Comparison of ENCODE assay signal across 3 worm cellular contexts in the genomic region with DNA sequence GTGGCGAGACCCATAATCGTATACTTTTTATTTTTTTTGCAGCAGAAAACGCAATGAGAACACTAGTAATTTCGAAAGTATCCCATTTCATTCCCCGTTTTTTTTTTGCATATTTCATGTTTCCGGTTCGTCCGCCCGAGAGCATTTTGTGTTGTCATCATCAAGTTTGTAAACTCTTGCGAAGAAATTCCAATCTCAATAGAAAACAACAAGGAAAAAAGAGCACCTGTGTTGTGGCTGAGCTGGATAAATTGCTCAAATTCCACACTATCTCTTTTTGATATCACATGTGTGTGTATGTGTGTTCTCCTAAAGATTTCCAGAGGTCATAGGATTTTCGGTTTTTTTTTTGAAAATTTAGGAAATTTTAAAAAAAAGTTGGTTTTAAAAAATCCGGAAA.
TF ChIP-seq lines count a peak whose summit lies in the region.

No protein-coding gene starts in this region.

TF ChIP-seq in whole organism, L1 larva, 84 proteins besides CTCF, POLR2A, EP300 and RAD21:
- TF ChIP-seq aly-2 (tag; optimal IDR thresholded peaks at IDR 0.05; lab: Kevin White, UChicago) (peak; percentile 65), sptf-1 (tag; optimal IDR thresholded peaks at IDR 0.05; lab: Kevin White, UChicago) (no peak), rnt-1 (tag; optimal IDR thresholded peaks at IDR 0.05; lab: Kevin White, UChicago) (peak; percentile 46), nhr-71 (tag; optimal IDR thresholded peaks at IDR 0.05; lab: Kevin White, UChicago) (peak; percentile 39)

TF ChIP-seq in whole organism, L4 larva, 104 proteins besides CTCF, POLR2A, EP300 and RAD21:
- TF ChIP-seq T26A8.4 (GFP tag; IDR thresholded peaks at IDR 0.05; lab: Robert Waterston, UW) (0 out of 2 replicates have a peak, but pooled peaks have one; percentile 35), daf-16 (GFP tag; optimal IDR thresholded peaks at IDR 0.05; lab: Kevin White, UChicago) (peak in 1 of 2 experiments; percentile 25), daf-16 (tag; optimal IDR thresholded peaks at IDR 0.05; lab: Kevin White, UChicago) (no peak), mdt-29 (GFP tag; IDR thresholded peaks at IDR 0.05; lab: Robert Waterston, UW) (no peak), nhr-28 (tag; optimal IDR thresholded peaks at IDR 0.05; lab: Kevin White, UChicago) (no peak), lsy-2 (tag; optimal IDR thresholded peaks at IDR 0.05; lab: Kevin White, UChicago) (peak in 1 of 2 experiments; percentile 5), lin-38 (GFP tag; IDR thresholded peaks at IDR 0.05; lab: Robert Waterston, UW) (peak; percentile 38; the same call in 1 of the 2 replicates), arid-1 (GFP tag; conservative IDR thresholded peaks at IDR 0.05; lab: Robert Waterston, UW) (0 out of 2 replicates have a peak, but pooled peaks have one; percentile 38), daf-19 (GFP tag; conservative IDR thresholded peaks at IDR 0.05; lab: Robert Waterston, UW) (no peak), hif-1 (tag; optimal IDR thresholded peaks at IDR 0.05; lab: Kevin White, UChicago) (peak in 1 of 2 experiments; percentile 36)

TF ChIP-seq in whole organism, young adult, 124 proteins besides CTCF, POLR2A, EP300 and RAD21 (continues in another document):
- TF ChIP-seq chd-7 (tag; optimal IDR thresholded peaks at IDR 0.05; lab: Kevin White, UChicago), result peak; percentile 79
- no peak for TF ChIP-seq snpc-1.3 (tag; optimal IDR thresholded peaks at IDR 0.05; lab: Kevin White, UChicago; ENCODE audit: insufficient read depth)
- no peak for TF ChIP-seq nhr-80 (tag; optimal IDR thresholded peaks at IDR 0.05; lab: Kevin White, UChicago)
- TF ChIP-seq ceh-79 (tag; optimal IDR thresholded peaks at IDR 0.05; lab: Kevin White, UChicago), result peak; percentile 68
- no peak for TF ChIP-seq ztf-28 (GFP tag; IDR thresholded peaks at IDR 0.05; lab: Robert Waterston, UW)
- TF ChIP-seq B0336.3 (GFP tag; IDR thresholded peaks at IDR 0.05; lab: Robert Waterston, UW), result peak; percentile 28; the same call in 1 of the 2 replicates
- TF ChIP-seq hrde-1 (tag; optimal IDR thresholded peaks at IDR 0.05; lab: Kevin White, UChicago; ENCODE audit: borderline replicate concordance), result peak; percentile 7
- TF ChIP-seq somi-1 (GFP tag; optimal IDR thresholded peaks at IDR 0.05; lab: Kevin White, UChicago), result no peak
- TF ChIP-seq madf-3 (GFP tag; IDR thresholded peaks at IDR 0.05; lab: Robert Waterston, UW), result 0 out of 2 replicates have a peak, but pooled peaks have one; percentile 42
- TF ChIP-seq unc-130 (GFP tag; optimal IDR thresholded peaks at IDR 0.05; lab: Kevin White, UChicago), result no peak
- no peak for TF ChIP-seq nfya-2 (GFP tag; IDR thresholded peaks at IDR 0.05; lab: Robert Waterston, UW)
- TF ChIP-seq akir-1 (GFP tag; optimal IDR thresholded peaks at IDR 0.05; lab: Kevin White, UChicago), result no peak
- no peak for TF ChIP-seq lir-1 (GFP tag; conservative IDR thresholded peaks at IDR 0.05; lab: Robert Waterston, UW)
- TF ChIP-seq madf-10 (tag; optimal IDR thresholded peaks at IDR 0.05; lab: Kevin White, UChicago), result no peak
- peak; percentile 67 for TF ChIP-seq hsf-1 (GFP tag; IDR thresholded peaks at IDR 0.05; lab: Robert Waterston, UW)
- TF ChIP-seq dpff-1 (tag; optimal IDR thresholded peaks at IDR 0.05; lab: Kevin White, UChicago), result peak; percentile 66
- no peak for TF ChIP-seq pbrm-1 (GFP tag; IDR thresholded peaks at IDR 0.05; lab: Robert Waterston, UW)
- no peak for TF ChIP-seq K11D2.4 (GFP tag; IDR thresholded peaks at IDR 0.05; lab: Robert Waterston, UW)
- TF ChIP-seq F57A8.1 (GFP tag; optimal IDR thresholded peaks at IDR 0.05; lab: Kevin White, UChicago), result no peak
- TF ChIP-seq unc-62 (GFP tag; optimal IDR thresholded peaks at IDR 0.05; lab: Kevin White, UChicago), result no peak
- TF ChIP-seq ama-1 (optimal IDR thresholded peaks at IDR 0.05; lab: Kevin White, UChicago), result no peak
- no peak for TF ChIP-seq ama-1 (GFP tag; optimal IDR thresholded peaks at IDR 0.05; lab: Kevin White, UChicago)
- TF ChIP-seq F22D6.2 (tag; optimal IDR thresholded peaks at IDR 0.05; lab: Kevin White, UChicago), result no peak
- TF ChIP-seq dpl-1 (GFP tag; optimal IDR thresholded peaks at IDR 0.05; lab: Kevin White, UChicago), result no peak
- no peak for TF ChIP-seq sptf-2 (GFP tag; optimal IDR thresholded peaks at IDR 0.05; lab: Kevin White, UChicago)
- no peak for TF ChIP-seq lag-1 (GFP tag; IDR thresholded peaks at IDR 0.05; lab: Robert Waterston, UW)
- no peak for TF ChIP-seq ceh-40 (GFP tag; IDR thresholded peaks at IDR 0.05; lab: Robert Waterston, UW)
- peak; percentile 54; the same call in 1 of the 2 replicates for TF ChIP-seq ekl-4 (GFP tag; IDR thresholded peaks at IDR 0.05; lab: Robert Waterston, UW)
- TF ChIP-seq zfh-2 (GFP tag; conservative IDR thresholded peaks at IDR 0.05; lab: Robert Waterston, UW), result no peak
- TF ChIP-seq F33H1.4 (GFP tag; IDR thresholded peaks at IDR 0.05; lab: Robert Waterston, UW), result no peak
- no peak for TF ChIP-seq nhr-120 (GFP tag; IDR thresholded peaks at IDR 0.05; lab: Robert Waterston, UW)
- TF ChIP-seq athp-1 (tag; optimal IDR thresholded peaks at IDR 0.05; lab: Kevin White, UChicago), result no peak
- TF ChIP-seq aptf-3 (GFP tag; IDR thresholded peaks at IDR 0.05; lab: Robert Waterston, UW), result no peak
- TF ChIP-seq Y53G8AR.9 (GFP tag; conservative IDR thresholded peaks at IDR 0.05; lab: Robert Waterston, UW), result no peak
- 0 out of 2 replicates have a peak, but pooled peaks have one; percentile 27 for TF ChIP-seq ztf-25 (GFP tag; IDR thresholded peaks at IDR 0.05; lab: Robert Waterston, UW)
- TF ChIP-seq Y79H2A.3 (GFP tag; conservative IDR thresholded peaks at IDR 0.05; lab: Robert Waterston, UW), result no peak
- no peak for TF ChIP-seq tlf-1 (GFP tag; optimal IDR thresholded peaks at IDR 0.05; lab: Kevin White, UChicago)
- peak; percentile 63 for TF ChIP-seq zim-3 (tag; optimal IDR thresholded peaks at IDR 0.05; lab: Kevin White, UChicago)
- 0 out of 2 replicates have a peak, but pooled peaks have one; percentile 4 for TF ChIP-seq hmg-1.2 (GFP tag; IDR thresholded peaks at IDR 0.05; lab: Robert Waterston, UW)
- no peak for TF ChIP-seq hlh-12 (tag; optimal IDR thresholded peaks at IDR 0.05; lab: Kevin White, UChicago)
- no peak for TF ChIP-seq lin-54 (GFP tag; optimal IDR thresholded peaks at IDR 0.05; lab: Kevin White, UChicago)
- no peak for TF ChIP-seq lsy-27 (tag; optimal IDR thresholded peaks at IDR 0.05; lab: Kevin White, UChicago; ENCODE audit: borderline replicate concordance, insufficient read depth)
- peak; percentile 38 for TF ChIP-seq nhr-27 (tag; optimal IDR thresholded peaks at IDR 0.05; lab: Kevin White, UChicago)
- TF ChIP-seq F37B4.10 (GFP tag; IDR thresholded peaks at IDR 0.05; lab: Robert Waterston, UW), result no peak
- TF ChIP-seq fkh-3 (tag; optimal IDR thresholded peaks at IDR 0.05; lab: Kevin White, UChicago), result no peak
- peak; percentile 80 for TF ChIP-seq F52B5.7 (tag; optimal IDR thresholded peaks at IDR 0.05; lab: Kevin White, UChicago)
- no peak for TF ChIP-seq pha-4 (tag; optimal IDR thresholded peaks at IDR 0.05; lab: Kevin White, UChicago)
- peak; percentile 31; the same call in 1 of the 2 replicates for TF ChIP-seq Y56A3A.18 (GFP tag; IDR thresholded peaks at IDR 0.05; lab: Robert Waterston, UW)
- TF ChIP-seq ceh-27 (GFP tag; optimal IDR thresholded peaks at IDR 0.05; lab: Kevin White, UChicago), result no peak
- peak; percentile 42; the same call in 1 of the 2 replicates for TF ChIP-seq madf-6 (GFP tag; IDR thresholded peaks at IDR 0.05; lab: Robert Waterston, UW)
- no peak for TF ChIP-seq attf-6 (GFP tag; IDR thresholded peaks at IDR 0.05; lab: Robert Waterston, UW)
- no peak for TF ChIP-seq mcd-1 (GFP tag; IDR thresholded peaks at IDR 0.05; lab: Robert Waterston, UW)
- TF ChIP-seq lin-26 (GFP tag; IDR thresholded peaks at IDR 0.05; lab: Robert Waterston, UW), result no peak
- no peak for TF ChIP-seq snpc-3.4 (tag; optimal IDR thresholded peaks at IDR 0.05; lab: Kevin White, UChicago)
- no peak for TF ChIP-seq bed-2 (GFP tag; IDR thresholded peaks at IDR 0.05; lab: Robert Waterston, UW)
- TF ChIP-seq ztf-3 (GFP tag; optimal IDR thresholded peaks at IDR 0.05; lab: Kevin White, UChicago), result no peak
- TF ChIP-seq T26A5.8 (tag; optimal IDR thresholded peaks at IDR 0.05; lab: Kevin White, UChicago), result peak; percentile 24
- TF ChIP-seq nhr-90 (tag; optimal IDR thresholded peaks at IDR 0.05; lab: Kevin White, UChicago), result no peak
- no peak for TF ChIP-seq efl-1 (GFP tag; optimal IDR thresholded peaks at IDR 0.05; lab: Kevin White, UChicago)
- peak; percentile 84 for TF ChIP-seq F57C9.4 (tag; optimal IDR thresholded peaks at IDR 0.05; lab: Kevin White, UChicago)
- TF ChIP-seq tbx-9 (tag; optimal IDR thresholded peaks at IDR 0.05; lab: Kevin White, UChicago; ENCODE audit: borderline replicate concordance), result peak; percentile 67
- no peak for TF ChIP-seq C06A6.2 (GFP tag; conservative IDR thresholded peaks at IDR 0.05; lab: Robert Waterston, UW)
- no peak for TF ChIP-seq K12H6.12 (tag; optimal IDR thresholded peaks at IDR 0.05; lab: Kevin White, UChicago)
- no peak for TF ChIP-seq gei-17 (GFP tag; optimal IDR thresholded peaks at IDR 0.05; lab: Kevin White, UChicago)
- no peak for TF ChIP-seq ceh-91 (GFP tag; IDR thresholded peaks at IDR 0.05; lab: Robert Waterston, UW)
- TF ChIP-seq F10E7.11 (tag; optimal IDR thresholded peaks at IDR 0.05; lab: Kevin White, UChicago), result peak; percentile 43
- no peak for TF ChIP-seq snpc-1.1 (tag; optimal IDR thresholded peaks at IDR 0.05; lab: Kevin White, UChicago; ENCODE audit: insufficient read depth)
- TF ChIP-seq rcor-1 (GFP tag; IDR thresholded peaks at IDR 0.05; lab: Robert Waterston, UW), result no peak
- TF ChIP-seq bed-1 (GFP tag; IDR thresholded peaks at IDR 0.05; lab: Robert Waterston, UW), result no peak
- no peak for TF ChIP-seq egl-18 (GFP tag; IDR thresholded peaks at IDR 0.05; lab: Robert Waterston, UW)
- TF ChIP-seq repo-1 (tag; optimal IDR thresholded peaks at IDR 0.05; lab: Kevin White, UChicago), result peak; percentile 14
- no peak for TF ChIP-seq sea-2 (GFP tag; IDR thresholded peaks at IDR 0.05; lab: Robert Waterston, UW)
- TF ChIP-seq ccch-3 (GFP tag; optimal IDR thresholded peaks at IDR 0.05; lab: Kevin White, UChicago), result no peak
- no peak for TF ChIP-seq cebp-2 (GFP tag; IDR thresholded peaks at IDR 0.05; lab: Robert Waterston, UW)
